Worm (Caenorhabditis elegans): ENCODE results near the gene sorb-1.

Gene sorb-1

DNA sequence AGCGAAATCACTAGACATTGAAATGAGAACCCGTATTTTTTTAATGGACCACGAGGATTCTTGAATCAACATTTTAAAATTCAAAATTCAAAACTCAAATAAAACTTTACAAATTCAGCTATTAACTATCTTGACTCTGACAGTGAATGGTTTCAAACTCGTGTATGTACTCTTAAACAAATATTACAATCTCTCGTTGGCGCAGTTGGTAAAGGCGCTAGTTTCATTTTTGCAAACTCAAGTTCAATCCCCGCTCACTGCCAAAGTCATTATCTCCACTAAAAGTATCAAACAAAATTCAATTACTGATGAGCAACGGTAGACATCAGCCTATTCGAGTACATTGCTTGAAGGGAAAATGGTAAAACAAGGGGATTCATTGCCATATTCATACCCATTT, 48.7 kb upstream of the sorb-1 start (continued):
- TF ChIP-seq nhr-90 (tag; optimal IDR thresholded peaks at IDR 0.05) (peak; percentile 65), sdz-38 (tag; optimal IDR thresholded peaks at IDR 0.05) (no peak), F23B12.7 (tag; optimal IDR thresholded peaks at IDR 0.05; ENCODE audit: insufficient read depth) (peak; percentile 34), him-1 (tag; optimal IDR thresholded peaks at IDR 0.05) (peak; percentile 66), attf-5 (GFP tag; optimal IDR thresholded peaks at IDR 0.05) (peak; percentile 27), ceh-40 (GFP tag; IDR thresholded peaks at IDR 0.05) (0 out of 2 replicates have a peak, but pooled peaks have one; percentile 21), tbp1 (GFP tag; optimal IDR thresholded peaks at IDR 0.05) (peak; percentile 96), pbrm-1 (GFP tag; IDR thresholded peaks at IDR 0.05) (0 out of 2 replicates have a peak, but pooled peaks have one; percentile 37), F49E8.2 (tag; optimal IDR thresholded peaks at IDR 0.05; ENCODE audit: insufficient read depth) (peak; percentile 60), snpc-4 (GFP tag; optimal IDR thresholded peaks at IDR 0.05) (peak; percentile 86), snpc-4 (tag; optimal IDR thresholded peaks at IDR 0.05) (peak; percentile 4 to 96 (median 92)), mxl-1 (tag; optimal IDR thresholded peaks at IDR 0.05) (peak; percentile 9), ama-1 (optimal IDR thresholded peaks at IDR 0.05) (no peak), ama-1 (GFP tag; optimal IDR thresholded peaks at IDR 0.05) (peak; percentile 57 to 92), cebp-1 (GFP tag; IDR thresholded peaks at IDR 0.05) (0 out of 2 replicates have a peak, but pooled peaks have one; percentile 18), cebp-1 (tag; optimal IDR thresholded peaks at IDR 0.05) (peak; percentile 26), zim-3 (tag; optimal IDR thresholded peaks at IDR 0.05) (peak; percentile 31), Y53F4B.3 (GFP tag; IDR thresholded peaks at IDR 0.05) (0 out of 2 replicates have a peak, but pooled peaks have one; percentile 7), chd-7 (tag; optimal IDR thresholded peaks at IDR 0.05) (peak; percentile 64), Y79H2A.3 (GFP tag; conservative IDR thresholded peaks at IDR 0.05) (no peak), mcd-1 (GFP tag; IDR thresholded peaks at IDR 0.05) (no peak), lsl-1 (GFP tag; optimal IDR thresholded peaks at IDR 0.05) (peak; percentile 30), dox-1 (GFP tag; IDR thresholded peaks at IDR 0.05) (0 out of 2 replicates have a peak, but pooled peaks have one; percentile 16), F52B5.7 (tag; optimal IDR thresholded peaks at IDR 0.05) (peak; percentile 47), B0261.1 (tag; optimal IDR thresholded peaks at IDR 0.05) (peak; percentile 79), lin-54 (GFP tag; optimal IDR thresholded peaks at IDR 0.05) (peak; percentile 26), mel-28 (tag; optimal IDR thresholded peaks at IDR 0.05; ENCODE audit: borderline replicate concordance) (no peak)

DNA sequence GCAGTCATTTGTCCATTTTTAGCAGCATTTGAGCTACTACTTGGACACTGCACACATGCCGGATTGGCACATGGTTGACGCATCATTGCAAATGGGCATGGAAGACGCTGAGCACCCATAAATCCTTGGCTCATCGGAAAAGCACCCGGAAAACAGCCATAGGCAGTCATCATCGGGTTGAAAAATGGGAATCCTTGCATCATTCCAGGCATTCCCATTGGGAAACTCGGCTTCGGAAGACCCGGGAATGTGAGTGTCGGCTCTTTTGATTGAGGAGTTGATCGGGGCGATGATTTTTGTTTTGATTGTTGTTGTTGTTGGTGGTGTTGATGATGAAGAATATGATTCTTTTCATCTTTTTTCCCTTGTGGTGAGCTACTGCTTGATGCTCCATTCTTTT, 47.5 kb upstream of the sorb-1 start:
- TF ChIP-seq lin-40 (tag; optimal IDR thresholded peaks at IDR 0.05) (no peak), cebp-2 (GFP tag; IDR thresholded peaks at IDR 0.05) (no peak), Y53G8AR.9 (GFP tag; conservative IDR thresholded peaks at IDR 0.05) (no peak), let-607 (tag; optimal IDR thresholded peaks at IDR 0.05) (no peak), F37B4.10 (GFP tag; IDR thresholded peaks at IDR 0.05) (no peak), snpc-1.3 (tag; optimal IDR thresholded peaks at IDR 0.05; ENCODE audit: insufficient read depth) (no peak), ztf-28 (GFP tag; IDR thresholded peaks at IDR 0.05) (no peak), lag-1 (GFP tag; IDR thresholded peaks at IDR 0.05) (no peak), ccch-3 (GFP tag; optimal IDR thresholded peaks at IDR 0.05) (no peak), madf-3 (GFP tag; IDR thresholded peaks at IDR 0.05) (no peak), attf-5 (GFP tag; optimal IDR thresholded peaks at IDR 0.05) (no peak), dox-1 (GFP tag; IDR thresholded peaks at IDR 0.05) (no peak)
